Fruit fly (Drosophila melanogaster) Kc167 (cell line): Measurements from ENCODE around the gene Gs1.

Source experiments
- Myc ChIP-seq: fragments of >200 bp; optimal IDR thresholded peaks from 2 replicates; lab custom pipeline; 2017; ENCODE audit warnings: missing external identifiers
- Sin3A ChIP-seq: fragments of >200 bp; optimal IDR thresholded peaks from 2 replicates; lab custom pipeline; 2018; ENCODE audit warnings: missing external identifiers
- h ChIP-seq: fragments of >200 bp; optimal IDR thresholded peaks from 3 replicates; lab custom pipeline; 2018; ENCODE audit warnings: missing external identifiers
- insv ChIP-seq: fragments of >200 bp; optimal IDR thresholded peaks from 3 replicates; lab custom pipeline; 2018; ENCODE audit warnings: missing external identifiers
- psq ChIP-seq: fragments of >200 bp; optimal IDR thresholded peaks from 2 replicates; lab custom pipeline; 2017; ENCODE audit warnings: missing external identifiers
- ttk ChIP-seq: sonication (Bioruptor generic); optimal IDR thresholded peaks from 2 replicates; lab custom pipeline; 2017; ENCODE audit warnings: missing external identifiers

The Gs1 gene

DNA sequence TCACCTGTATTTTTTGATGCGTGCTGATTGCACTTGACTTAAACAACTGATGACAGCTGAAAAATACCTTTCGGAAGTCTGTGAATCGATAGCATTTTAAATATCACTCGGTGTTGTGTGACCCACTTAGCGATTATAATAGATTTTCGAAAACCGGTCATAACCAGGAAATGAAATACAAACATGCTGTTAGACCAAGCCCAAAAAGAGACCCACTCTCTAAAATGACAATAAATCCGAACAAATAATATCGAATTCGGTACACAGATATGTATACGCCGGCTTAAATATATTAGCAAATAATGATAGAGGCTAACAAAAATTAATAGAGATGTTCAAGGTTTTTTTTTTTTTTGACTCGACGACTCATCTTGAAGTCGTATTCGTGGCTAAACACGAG lies 43.9 kb downstream of the Gs1 start:
- TF ChIP-seq psq (no peak), insv (lab: Kevin White, UChicago) (no peak), h (lab: Kevin White, UChicago) (no peak), Myc (lab: Kevin White, UChicago) (no peak), Sin3A (no peak), ttk (no peak)

DNA sequence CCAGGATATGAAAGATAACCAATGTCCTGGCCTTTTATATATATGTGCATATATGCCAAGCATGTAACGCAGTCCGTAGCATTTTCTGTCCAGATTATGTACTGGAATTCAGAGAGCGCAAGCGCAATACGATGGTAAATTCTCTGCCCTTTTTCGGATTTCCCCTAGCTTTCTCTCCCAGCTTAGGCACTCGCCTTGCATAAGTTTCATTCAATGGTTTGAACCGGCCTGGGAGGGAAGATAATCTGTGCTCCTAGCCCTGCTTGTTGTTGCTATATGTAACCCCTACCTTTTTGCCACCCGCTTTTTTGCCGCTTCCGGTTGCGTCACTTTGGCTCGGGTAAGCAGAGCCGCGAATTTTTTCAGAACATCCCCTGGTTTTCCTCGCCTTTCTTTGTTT lies 47.2 kb downstream of the Gs1 start:
- no peak for TF ChIP-seq psq
- TF ChIP-seq ttk = no peak
- TF ChIP-seq insv (lab: Kevin White, UChicago) = no peak
- no peak for TF ChIP-seq h (lab: Kevin White, UChicago)
- TF ChIP-seq Sin3A = no peak

DNA sequence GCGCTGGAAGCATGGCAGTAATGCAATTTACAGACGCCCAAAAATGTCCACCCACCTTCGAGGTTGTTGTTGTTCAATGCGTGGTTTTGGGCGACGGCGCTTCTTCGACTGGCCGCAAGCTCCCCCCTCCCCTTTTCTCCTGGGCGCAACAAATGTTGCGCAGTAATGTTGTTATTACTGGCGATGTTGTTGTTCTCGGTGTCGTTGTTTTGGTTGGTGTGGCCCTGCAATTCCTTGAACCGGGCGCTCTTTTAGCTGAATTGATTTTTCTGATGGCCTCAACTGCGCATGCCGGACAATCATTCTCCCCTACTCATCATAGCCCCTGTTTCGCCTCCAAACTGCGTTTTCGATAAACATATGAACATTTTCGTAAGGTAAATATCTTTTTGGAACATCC lies 49.1 kb downstream of the Gs1 start:
- TF ChIP-seq Myc (lab: Kevin White, UChicago) (no peak), Sin3A (no peak), insv (lab: Kevin White, UChicago) (no peak), psq (no peak), h (lab: Kevin White, UChicago) (no peak), ttk (no peak)

DNA sequence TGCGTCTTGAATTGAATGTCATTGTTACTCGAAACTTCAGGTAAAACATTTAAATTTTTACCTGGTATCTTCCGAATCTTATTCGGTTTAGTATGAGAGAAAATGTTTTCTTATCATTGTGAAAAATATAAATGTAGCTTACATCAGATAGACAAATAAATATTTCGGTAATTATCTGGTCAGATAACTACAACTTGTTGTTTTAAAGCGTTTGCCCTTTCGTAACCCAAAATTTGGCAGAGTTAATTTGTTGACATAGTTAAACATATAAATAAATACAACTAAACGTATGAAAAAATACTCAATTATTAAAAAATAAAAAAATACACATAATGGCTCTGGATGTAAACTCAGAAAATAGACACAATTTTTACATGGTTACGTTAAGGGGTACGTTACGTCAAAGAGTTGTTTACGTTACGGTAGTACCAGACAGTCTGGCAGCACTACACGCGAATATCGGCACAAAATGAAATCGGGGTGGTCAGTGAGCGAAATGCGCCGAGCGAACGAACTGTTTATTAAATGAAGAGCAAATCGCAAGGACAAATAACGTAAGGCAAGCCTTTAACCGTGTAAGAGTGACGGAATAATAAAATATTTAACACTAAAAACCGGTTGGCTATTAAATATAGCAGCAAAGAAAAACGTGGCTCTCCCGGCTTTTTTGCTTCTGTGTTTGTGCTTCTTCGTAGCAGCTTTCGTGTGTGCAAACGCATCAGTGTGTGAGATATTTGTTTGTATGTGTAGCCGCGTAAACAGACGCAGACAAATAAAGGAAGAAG lies 50.7 kb downstream of the Gs1 start:
- TF ChIP-seq psq = no peak
- TF ChIP-seq insv (lab: Kevin White, UChicago) = no peak
- no peak for TF ChIP-seq ttk
- TF ChIP-seq Sin3A = no peak
- TF ChIP-seq h (lab: Kevin White, UChicago) = no peak
- no peak for TF ChIP-seq Myc (lab: Kevin White, UChicago)
